Worm (Caenorhabditis elegans): ENCODE results near the gene let-653.

- TF ChIP-seq fkh-10 (GFP tag; optimal IDR thresholded peaks at IDR 0.05) (no peak), che-1 (tag; optimal IDR thresholded peaks at IDR 0.05) (no peak), eyg-1 (tag; optimal IDR thresholded peaks at IDR 0.05) (no peak), madf-2 (tag; optimal IDR thresholded peaks at IDR 0.05) (no peak), hlh-6 (tag; optimal IDR thresholded peaks at IDR 0.05) (no peak), fax-1 (tag; optimal IDR thresholded peaks at IDR 0.05) (no peak), ceh-22 (tag; optimal IDR thresholded peaks at IDR 0.05) (no peak), Y22D7AL.16 (tag; optimal IDR thresholded peaks at IDR 0.05) (no peak)
These were observed 37.6 kb upstream of the let-653 start, which contains the start of the genes F38H4.6 and F38H4.4 for ce11 chrIV:11847771-11848312.

All from whole organism, late embryonic.